Fruit fly (Drosophila melanogaster) whole organism: ENCODE results near the gene CG2006.

Experiments used
- CG8478 ChIP-seq: fragments of >200 bp; optimal IDR thresholded peaks from 2 replicates; lab custom pipeline; 2018; ENCODE audit warnings: inconsistent platforms
- Dll ChIP-seq: fragments of >200 bp; optimal IDR thresholded peaks from 2 replicates; lab custom pipeline; 2017
- EcR ChIP-seq, 2 experiments: fragments of >200 bp; optimal IDR thresholded peaks; 2 replicates each; lab custom pipeline; 2017; ENCODE audit warnings: missing biosample characterization in 2 of 2, missing genetic modification characterization in 2 of 2, missing genetic modification reagents in 2 of 2
- pan ChIP-seq: fragments of >200 bp; optimal IDR thresholded peaks from 2 replicates; lab custom pipeline; 2017
- psq ChIP-seq: fragments of >200 bp; optimal IDR thresholded peaks from 2 replicates; lab custom pipeline; 2017
- usp ChIP-seq: fragments of >200 bp; optimal IDR thresholded peaks from 2 replicates; lab custom pipeline; 2017; ENCODE audit warnings: missing biosample characterization, missing genetic modification characterization, mixed read lengths

Gene CG2006

dm6 chr3R:29489209-29489608, at the start of gene CG2006, which contains the start of gene CG2321:
TSS of gene CG2006 (plus strand) at chr3R:29489468.
TSS of gene CG2321 (minus strand) at chr3R:29489265.
- TF ChIP-seq EcR (GFP tag; optimal IDR thresholded peaks at IDR 0.05; lab: Kevin White, UChicago) (no peak), psq (lab: Kevin White, UChicago) (no peak), CG8478 (no peak), pan (lab: Kevin White, UChicago) (no peak), Dll (no peak), usp (no peak)

- TF ChIP-seq usp (no peak), CG8478 (no peak), pan (lab: Kevin White, UChicago) (no peak), Dll (no peak), psq (lab: Kevin White, UChicago) (no peak), EcR (GFP tag; optimal IDR thresholded peaks at IDR 0.05; lab: Kevin White, UChicago) (no peak)
These were observed 38.9 kb upstream of the CG2006 start for dm6 chr3R:29450333-29450732.

dm6 chr3R:29457215-29457614, 32.1 kb upstream of the CG2006 start:
- TF ChIP-seq EcR (GFP tag; optimal IDR thresholded peaks at IDR 0.05; lab: Kevin White, UChicago) (no peak), psq (lab: Kevin White, UChicago) (no peak), Dll (peak; percentile 35), usp (no peak), pan (lab: Kevin White, UChicago) (no peak), CG8478 (no peak)

- TF ChIP-seq psq (lab: Kevin White, UChicago), result no peak
- no peak for TF ChIP-seq pan (lab: Kevin White, UChicago)
- TF ChIP-seq CG8478, result no peak
- TF ChIP-seq EcR (GFP tag; optimal IDR thresholded peaks at IDR 0.05; lab: Kevin White, UChicago), result no peak
- no peak for TF ChIP-seq usp
- no peak for TF ChIP-seq Dll
These were observed 31.4 kb upstream of the CG2006 start for dm6 chr3R:29457779-29458382.

dm6 chr3R:29458689-29459136, 30.6 kb upstream of the CG2006 start:
- TF ChIP-seq EcR (GFP tag; optimal IDR thresholded peaks at IDR 0.05; lab: Kevin White, UChicago) (peak in 1 of 2 experiments; percentile 76), pan (lab: Kevin White, UChicago) (no peak)

dm6 chr3R:29460225-29460927, 28.9 kb upstream of the CG2006 start:
- TF ChIP-seq psq (lab: Kevin White, UChicago), result no peak
- no peak for TF ChIP-seq usp
- no peak for TF ChIP-seq Dll

- TF ChIP-seq CG8478 (no peak), usp (no peak), EcR (GFP tag; optimal IDR thresholded peaks at IDR 0.05; lab: Kevin White, UChicago) (peak; percentile 29 to 71)
These were observed 28.2 kb upstream of the CG2006 start for dm6 chr3R:29461069-29461468.

dm6 chr3R:29461846-29462245, 27.4 kb upstream of the CG2006 start:
- TF ChIP-seq Dll (no peak), psq (lab: Kevin White, UChicago) (no peak), EcR (GFP tag; optimal IDR thresholded peaks at IDR 0.05; lab: Kevin White, UChicago) (no peak)

dm6 chr3R:29466759-29467158, 22.5 kb upstream of the CG2006 start:
- TF ChIP-seq pan (lab: Kevin White, UChicago), result no peak
- no peak for TF ChIP-seq EcR (GFP tag; optimal IDR thresholded peaks at IDR 0.05; lab: Kevin White, UChicago)
- TF ChIP-seq Dll, result no peak
- no peak for TF ChIP-seq psq (lab: Kevin White, UChicago)
- TF ChIP-seq usp, result no peak
- TF ChIP-seq CG8478, result no peak

dm6 chr3R:29470122-29470521, 19.1 kb upstream of the CG2006 start:
- TF ChIP-seq psq (lab: Kevin White, UChicago) (no peak), pan (lab: Kevin White, UChicago) (no peak), usp (no peak), Dll (no peak), CG8478 (no peak), EcR (GFP tag; optimal IDR thresholded peaks at IDR 0.05; lab: Kevin White, UChicago) (no peak)

dm6 chr3R:29478952-29479538, 10.2 kb upstream of the CG2006 start:
- no peak for TF ChIP-seq CG8478
- no peak for TF ChIP-seq Dll
- TF ChIP-seq pan (lab: Kevin White, UChicago), result no peak

dm6 chr3R:29479922-29480321, 9.3 kb upstream of the CG2006 start:
- TF ChIP-seq CG8478 (no peak), Dll (no peak), usp (no peak), psq (lab: Kevin White, UChicago) (no peak), pan (lab: Kevin White, UChicago) (no peak), EcR (GFP tag; optimal IDR thresholded peaks at IDR 0.05; lab: Kevin White, UChicago) (no peak)

dm6 chr3R:29490912-29491311, 1.6 kb downstream of the CG2006 start, which contains the start of gene Spase12:
TSS of gene Spase12 (minus strand) at chr3R:29491150.
- no peak for TF ChIP-seq Dll
- no peak for TF ChIP-seq EcR (GFP tag; optimal IDR thresholded peaks at IDR 0.05; lab: Kevin White, UChicago)
- TF ChIP-seq CG8478, result no peak
- TF ChIP-seq usp, result no peak
- no peak for TF ChIP-seq psq (lab: Kevin White, UChicago)
- TF ChIP-seq pan (lab: Kevin White, UChicago), result no peak
